Worm (Caenorhabditis elegans) whole organism, L1 larva: ENCODE results near the gene C05B5.16.

ENCODE experiments used
- C04F5.9 ChIP-seq: sonication (generic microtip); optimal IDR thresholded peaks from 2 replicates; lab custom pipeline; 2016; ENCODE audit warnings: missing genetic modification characterization, missing compliant biosample characterization
- elt-3 ChIP-seq, 6 experiments: fragments of 150-350 bp in 1 of 6; sonication (generic microtip); optimal IDR thresholded peaks; 2 replicates each; lab custom pipeline; 2017 to 2018; ENCODE audit warnings: missing biosample characterization in 6 of 6, missing genetic modification characterization in 6 of 6, inconsistent platforms in 1 of 6
- fkh-8 ChIP-seq: sonication (generic microtip); optimal IDR thresholded peaks from 2 replicates; lab custom pipeline; 2016; ENCODE audit warnings: mild to moderate bottlenecking, missing genetic modification characterization, missing compliant biosample characterization
- lin-13 ChIP-seq: fragments of 150-350 bp; optimal IDR thresholded peaks from 2 replicates; lab custom pipeline; 2014; ENCODE audit warnings: missing biosample characterization, missing genetic modification reagents, missing genetic modification characterization
- lin-39 ChIP-seq: fragments of 150-350 bp; optimal IDR thresholded peaks from 2 replicates; lab custom pipeline; 2014; ENCODE audit warnings: missing biosample characterization, missing genetic modification reagents, missing genetic modification characterization
- lir-3 ChIP-seq: sonication (generic microtip); optimal IDR thresholded peaks from 2 replicates; lab custom pipeline; 2016; ENCODE audit warnings: mild to moderate bottlenecking, missing genetic modification characterization, moderate library complexity, missing compliant biosample characterization; ENCODE audit not compliant: poor library complexity
- lsy-2 ChIP-seq, 2 experiments: fragments of 150-350 bp; optimal IDR thresholded peaks; 2 replicates each; lab custom pipeline; 2014; ENCODE audit warnings: missing biosample characterization in 2 of 2, missing genetic modification characterization in 2 of 2
- mep-1 ChIP-seq: fragments of 150-350 bp; optimal IDR thresholded peaks from 2 replicates; lab custom pipeline; 2014; ENCODE audit warnings: missing biosample characterization, missing genetic modification characterization
- nhr-11 ChIP-seq: fragments of 150-350 bp; optimal IDR thresholded peaks from 2 replicates; lab custom pipeline; 2014; ENCODE audit warnings: missing biosample characterization, missing genetic modification characterization
- nhr-28 ChIP-seq: fragments of 150-350 bp; optimal IDR thresholded peaks from 2 replicates; lab custom pipeline; 2014; ENCODE audit warnings: missing biosample characterization, missing genetic modification characterization
- nhr-90 ChIP-seq: sonication (generic microtip); optimal IDR thresholded peaks from 2 replicates; lab custom pipeline; 2016; ENCODE audit warnings: mild to moderate bottlenecking, missing genetic modification characterization, missing compliant biosample characterization; ENCODE audit not compliant: poor library complexity
- pax-3 ChIP-seq: fragments of 200-800 bp; sonication (Bioruptor generic); optimal IDR thresholded peaks from 2 replicates; lab custom pipeline; 2018; ENCODE audit warnings: mild to moderate bottlenecking, missing genetic modification characterization, moderate library complexity, missing compliant biosample characterization
- unc-62 ChIP-seq: fragments of 150-350 bp; optimal IDR thresholded peaks from 2 replicates; lab custom pipeline; 2014; ENCODE audit warnings: missing biosample characterization, missing genetic modification reagents, missing genetic modification characterization
- unc-86 ChIP-seq: sonication (generic microtip); optimal IDR thresholded peaks from 2 replicates; lab custom pipeline; 2016; ENCODE audit warnings: missing genetic modification characterization, missing compliant biosample characterization

- TF ChIP-seq nhr-90 (tag; lab: Kevin White, UChicago) (no peak), lir-3 (tag; lab: Kevin White, UChicago) (no peak), fkh-8 (tag; lab: Kevin White, UChicago) (no peak), mep-1 (no peak), unc-86 (tag; lab: Kevin White, UChicago) (no peak), lin-39 (tag; lab: Kevin White, UChicago) (no peak), elt-3 (tag; optimal IDR thresholded peaks at IDR 0.05; lab: Kevin White, UChicago) (no peak), nhr-11 (tag; lab: Kevin White, UChicago) (no peak), C04F5.9 (no peak), nhr-28 (tag; lab: Kevin White, UChicago) (no peak), lin-13 (GFP tag; lab: Kevin White, UChicago) (no peak), pax-3 (tag; lab: Kevin White, UChicago) (no peak), lsy-2 (tag; optimal IDR thresholded peaks at IDR 0.05; lab: Kevin White, UChicago) (no peak), unc-62 (GFP tag; lab: Kevin White, UChicago) (no peak)
These were observed 48.3 kb downstream of the C05B5.16 start, which contains the start of gene T16G12.13 for ce11 chrIII:10060573-10060972.
